Worm (Caenorhabditis elegans) whole organism, L4 larva: ENCODE results near the gene srlf-33.

Experiments
- F26F4.8 ChIP-seq: fragments of 200-800 bp; sonication (Bioruptor generic); conservative IDR thresholded peaks from 2 replicates; pipeline ENCODE4 v1.3.6; 2022; ENCODE audit warnings: missing genetic modification characterization, missing compliant biosample characterization
- F44E2.7 ChIP-seq: fragments of 200-800 bp; sonication (Bioruptor generic); IDR thresholded peaks from 2 replicates; pipeline ENCODE4 v2.1.2; 2022; ENCODE audit warnings: missing genetic modification characterization, missing compliant biosample characterization
- T20F7.1 ChIP-seq: fragments of 200-800 bp; sonication (Bioruptor generic); optimal IDR thresholded peaks from 2 replicates; lab custom pipeline; 2018; ENCODE audit warnings: mild to moderate bottlenecking, missing genetic modification characterization, missing compliant biosample characterization
- T26A8.4 ChIP-seq: fragments of 200-800 bp; sonication (Bioruptor generic); IDR thresholded peaks from 2 replicates; pipeline ENCODE4 v1.3.6; 2022; ENCODE audit warnings: missing genetic modification characterization, missing compliant biosample characterization
- Y48G9A.11 ChIP-seq: fragments of 200-800 bp; sonication (Bioruptor generic); IDR thresholded peaks from 2 replicates; pipeline ENCODE4 v1.3.6; 2022; ENCODE audit warnings: missing genetic modification reagents, missing genetic modification characterization, missing compliant biosample characterization
- Y75B8A.6 ChIP-seq: fragments of 200-800 bp; sonication (Bioruptor generic); IDR thresholded peaks from 2 replicates; pipeline ENCODE4 v1.3.6; 2022; ENCODE audit warnings: missing genetic modification reagents, missing genetic modification characterization, missing compliant biosample characterization
- ZK546.5 ChIP-seq, 2 experiments: sonication (generic microtip); optimal IDR thresholded peaks; 2 replicates each; lab custom pipeline; 2017; ENCODE audit warnings: missing biosample characterization in 2 of 2, missing genetic modification characterization in 2 of 2
- arid-1 ChIP-seq: fragments of 200-800 bp; sonication (Bioruptor generic); conservative IDR thresholded peaks from 2 replicates; pipeline ENCODE4 v1.3.6; 2022; ENCODE audit warnings: missing genetic modification reagents, missing genetic modification characterization, missing compliant biosample characterization
- ceh-20 ChIP-seq: fragments of 200-800 bp; sonication (Bioruptor generic); IDR thresholded peaks from 2 replicates; pipeline ENCODE4 v1.3.6; 2022; ENCODE audit warnings: missing genetic modification reagents, missing genetic modification characterization, missing compliant biosample characterization
- ceh-28 ChIP-seq: fragments of 150-350 bp; optimal IDR thresholded peaks from 2 replicates; lab custom pipeline; 2014; ENCODE audit warnings: missing biosample characterization, missing genetic modification reagents, missing genetic modification characterization
- ces-1 ChIP-seq: fragments of 150-350 bp; sonication (generic microtip); optimal IDR thresholded peaks from 4 replicates; lab custom pipeline; 2014; ENCODE audit warnings: missing biosample characterization, missing genetic modification reagents, missing genetic modification characterization
- daf-16 ChIP-seq, 3 experiments: sonication (generic microtip); optimal IDR thresholded peaks; 2 replicates each; lab custom pipeline; 2016 to 2017; ENCODE audit warnings: missing genetic modification characterization in 3 of 3, missing genetic modification reagents in 3 of 3, mild to moderate bottlenecking in 2 of 3, missing compliant biosample characterization in 2 of 3, missing biosample characterization in 1 of 3, moderate library complexity in 1 of 3
- daf-19 ChIP-seq: fragments of 200-800 bp; sonication (Bioruptor generic); conservative IDR thresholded peaks from 2 replicates; pipeline ENCODE4 v1.3.6; 2022; ENCODE audit warnings: missing genetic modification characterization, missing compliant biosample characterization
- daf-8 ChIP-seq: fragments of 200-800 bp; sonication (Bioruptor generic); IDR thresholded peaks from 2 replicates; pipeline ENCODE4 v1.3.6; 2022; ENCODE audit warnings: missing genetic modification characterization, missing compliant biosample characterization
- dmd-6 ChIP-seq: fragments of 200-800 bp; sonication (Bioruptor generic); IDR thresholded peaks from 2 replicates; pipeline ENCODE4 v1.3.6; 2022; ENCODE audit warnings: missing genetic modification reagents, missing genetic modification characterization, missing compliant biosample characterization
- dmd-9 ChIP-seq: fragments of 200-800 bp; sonication (Bioruptor generic); IDR thresholded peaks from 2 replicates; pipeline ENCODE4 v1.3.6; 2022; ENCODE audit warnings: missing genetic modification reagents, missing genetic modification characterization, missing compliant biosample characterization
- duxl-1 ChIP-seq: sonication (generic microtip); optimal IDR thresholded peaks from 2 replicates; lab custom pipeline; 2016; ENCODE audit warnings: mild to moderate bottlenecking, missing genetic modification characterization, moderate library complexity, missing compliant biosample characterization; ENCODE audit not compliant: poor library complexity
- dve-1 ChIP-seq: sonication (generic microtip); optimal IDR thresholded peaks from 2 replicates; lab custom pipeline; 2017; ENCODE audit warnings: antibody characterized with exemption, mild to moderate bottlenecking, missing genetic modification characterization, missing compliant biosample characterization; ENCODE audit not compliant: insufficient read depth
- fkh-10 ChIP-seq: fragments of 150-350 bp; optimal IDR thresholded peaks from 2 replicates; lab custom pipeline; 2014; ENCODE audit warnings: missing biosample characterization, missing genetic modification reagents, missing genetic modification characterization
- fos-1 ChIP-seq: fragments of 150-350 bp; optimal IDR thresholded peaks from 2 replicates; lab custom pipeline; 2014; ENCODE audit warnings: missing biosample characterization, missing genetic modification characterization
- hlh-11 ChIP-seq: fragments of 200-800 bp; sonication (Bioruptor generic); optimal IDR thresholded peaks from 2 replicates; lab custom pipeline; 2018; ENCODE audit warnings: mild to moderate bottlenecking, missing genetic modification characterization, missing compliant biosample characterization
- hlh-30 ChIP-seq: sonication (generic microtip); optimal IDR thresholded peaks from 2 replicates; lab custom pipeline; 2017; ENCODE audit warnings: antibody characterized with exemption, mild to moderate bottlenecking, missing genetic modification characterization, missing compliant biosample characterization; ENCODE audit not compliant: insufficient read depth
- lin-1 ChIP-seq: fragments of 200-800 bp; sonication (Bioruptor generic); IDR thresholded peaks from 2 replicates; pipeline ENCODE4 v1.3.6; 2022; ENCODE audit warnings: missing genetic modification reagents, missing genetic modification characterization, missing compliant biosample characterization
- lin-13 ChIP-seq: fragments of 150-350 bp; optimal IDR thresholded peaks from 2 replicates; lab custom pipeline; 2014; ENCODE audit warnings: missing biosample characterization, missing genetic modification reagents, missing genetic modification characterization
- lin-38 ChIP-seq: fragments of 200-800 bp; sonication (Bioruptor generic); IDR thresholded peaks from 2 replicates; pipeline ENCODE4 v1.3.6; 2022; ENCODE audit warnings: missing genetic modification reagents, missing genetic modification characterization, missing compliant biosample characterization
- lsy-2 ChIP-seq, 2 experiments: fragments of 150-350 bp in 1 of 2; sonication (generic microtip) in 1 of 2; optimal IDR thresholded peaks; 2 replicates each; lab custom pipeline; 2014 to 2017; ENCODE audit warnings: missing biosample characterization in 2 of 2, missing genetic modification characterization in 2 of 2
- madf-5 ChIP-seq, 2 experiments: fragments of 200-800 bp; sonication (Bioruptor generic); IDR thresholded peaks; 2 replicates each; pipeline ENCODE4 v1.3.6; 2022; ENCODE audit warnings: missing compliant biosample characterization in 2 of 2, missing genetic modification characterization in 2 of 2
- mdt-29 ChIP-seq: fragments of 200-800 bp; sonication (Bioruptor generic); IDR thresholded peaks from 2 replicates; pipeline ENCODE4 v1.3.6; 2022; ENCODE audit warnings: missing genetic modification reagents, missing genetic modification characterization, missing compliant biosample characterization
- mep-1 ChIP-seq: fragments of 150-350 bp; sonication (generic microtip); optimal IDR thresholded peaks from 3 replicates; lab custom pipeline; 2014; ENCODE audit warnings: missing biosample characterization, missing genetic modification characterization
- mes-2 ChIP-seq: sonication (generic microtip); optimal IDR thresholded peaks from 2 replicates; lab custom pipeline; 2016; ENCODE audit warnings: missing genotype, mild to moderate bottlenecking, missing genetic modification characterization, missing compliant biosample characterization; ENCODE audit not compliant: poor library complexity, severe bottlenecking
- nhr-10 ChIP-seq: fragments of 150-350 bp; optimal IDR thresholded peaks from 2 replicates; lab custom pipeline; 2014; ENCODE audit warnings: missing biosample characterization, missing genetic modification characterization
- nhr-102 ChIP-seq: sonication (generic microtip); optimal IDR thresholded peaks from 2 replicates; lab custom pipeline; 2016; ENCODE audit warnings: mild to moderate bottlenecking, missing genetic modification characterization, moderate library complexity, missing compliant biosample characterization
- nhr-41 ChIP-seq: fragments of 200-800 bp; sonication (Bioruptor generic); IDR thresholded peaks from 2 replicates; pipeline ENCODE4 v1.3.6; 2022; ENCODE audit warnings: missing genetic modification reagents, missing genetic modification characterization, missing compliant biosample characterization
- nhr-42 ChIP-seq: fragments of 200-800 bp; sonication (Bioruptor generic); IDR thresholded peaks from 2 replicates; pipeline ENCODE4 v1.3.6; 2022; ENCODE audit warnings: missing genetic modification characterization, missing compliant biosample characterization
- nhr-48 ChIP-seq: sonication (generic microtip); optimal IDR thresholded peaks from 2 replicates; lab custom pipeline; 2016; ENCODE audit warnings: mild to moderate bottlenecking, missing genetic modification characterization, missing compliant biosample characterization
- nhr-6 ChIP-seq: fragments of 150-350 bp; optimal IDR thresholded peaks from 2 replicates; lab custom pipeline; 2014; ENCODE audit warnings: missing biosample characterization, missing genetic modification characterization
- nhr-77 ChIP-seq: fragments of 150-350 bp; optimal IDR thresholded peaks from 2 replicates; lab custom pipeline; 2014; ENCODE audit warnings: missing biosample characterization, missing genetic modification characterization
- pha-4 ChIP-seq, 2 experiments: fragments of 150-350 bp in 1 of 2; fragments of 200-800 bp in 1 of 2; sonication (Bioruptor generic) in 1 of 2; IDR thresholded peaks in 1 of 2; optimal IDR thresholded peaks in 1 of 2; 2 replicates each; pipeline versions ENCODE4 v1.3.6 to Lab custom; 2014 to 2022; ENCODE audit warnings: missing genetic modification characterization in 2 of 2, missing genetic modification reagents in 2 of 2, missing biosample characterization in 1 of 2, missing compliant biosample characterization in 1 of 2
- php-3 ChIP-seq: fragments of 200-800 bp; sonication (Bioruptor generic); IDR thresholded peaks from 2 replicates; pipeline ENCODE4 v1.3.6; 2022; ENCODE audit warnings: missing genetic modification reagents, missing genetic modification characterization, missing compliant biosample characterization
- rbr-2 ChIP-seq: sonication (generic microtip); optimal IDR thresholded peaks from 2 replicates; lab custom pipeline; 2016; ENCODE audit warnings: missing genotype, missing genetic modification characterization, missing compliant biosample characterization
- snpc-1.2 ChIP-seq: fragments of 200-800 bp; sonication (Bioruptor generic); IDR thresholded peaks from 2 replicates; pipeline ENCODE4 v1.3.6; 2022; ENCODE audit warnings: missing genetic modification reagents, missing genetic modification characterization, missing compliant biosample characterization
- snpc-4 ChIP-seq: fragments of 150-350 bp; optimal IDR thresholded peaks from 2 replicates; lab custom pipeline; 2014; ENCODE audit warnings: missing biosample characterization, missing genetic modification characterization
- spr-3 ChIP-seq: fragments of 200-800 bp; sonication (Bioruptor generic); optimal IDR thresholded peaks from 2 replicates; lab custom pipeline; 2018; ENCODE audit warnings: mild to moderate bottlenecking, missing genetic modification characterization, missing compliant biosample characterization
- tra-1 ChIP-seq: fragments of 200-800 bp; sonication (Bioruptor generic); IDR thresholded peaks from 2 replicates; pipeline ENCODE4 v1.3.6; 2022; ENCODE audit warnings: missing genetic modification reagents, missing genetic modification characterization, missing compliant biosample characterization
- zag-1 ChIP-seq: fragments of 150-350 bp; optimal IDR thresholded peaks from 2 replicates; lab custom pipeline; 2014; ENCODE audit warnings: missing biosample characterization, missing genetic modification characterization
- zfp-3 ChIP-seq: fragments of 200-800 bp; sonication (Bioruptor generic); conservative IDR thresholded peaks from 2 replicates; pipeline ENCODE4 v1.3.6; 2022; ENCODE audit warnings: missing genetic modification reagents, missing genetic modification characterization, missing compliant biosample characterization
- zip-11 ChIP-seq: fragments of 200-800 bp; sonication (Bioruptor generic); IDR thresholded peaks from 2 replicates; pipeline ENCODE4 v1.3.6; 2022; ENCODE audit warnings: missing genetic modification characterization, missing compliant biosample characterization
- zip-2 ChIP-seq: fragments of 150-350 bp; optimal IDR thresholded peaks from 2 replicates; lab custom pipeline; 2014; ENCODE audit warnings: missing biosample characterization, missing genetic modification characterization

srlf-33 gene

DNA sequence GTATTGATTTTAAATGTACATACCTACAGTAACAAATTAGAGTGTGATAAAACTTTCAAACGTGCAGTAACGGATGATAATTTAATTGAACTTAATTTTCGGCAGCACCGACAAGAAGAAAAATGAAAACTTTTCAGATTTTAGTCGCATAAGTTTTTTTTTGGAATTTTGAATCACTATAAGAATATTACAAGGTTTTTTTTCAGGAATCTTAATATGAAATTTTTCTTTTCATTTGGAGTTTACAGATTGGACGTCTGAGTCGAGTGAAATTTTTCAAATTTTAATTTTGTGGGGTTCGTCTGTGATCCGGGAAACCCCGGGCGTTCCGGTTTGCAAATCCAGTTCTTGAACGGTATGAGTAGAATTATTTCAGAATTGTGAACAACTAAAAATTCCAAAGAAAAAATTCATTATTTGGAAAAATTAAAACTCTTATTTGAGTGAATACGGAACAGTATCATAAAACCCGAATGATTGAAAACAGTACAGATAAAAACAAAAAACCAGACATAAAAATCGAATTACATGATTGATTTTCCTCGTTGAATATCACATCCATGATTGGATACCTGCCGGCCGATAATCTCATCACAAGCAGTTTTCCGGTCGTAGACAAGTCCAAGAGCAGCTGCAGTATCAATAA lies 11.8 kb downstream of the srlf-33 start:
- peak; percentile 73; the same call in 1 of the 2 replicates for TF ChIP-seq mdt-29 (GFP tag; lab: Robert Waterston, UW)
- TF ChIP-seq nhr-6 (tag; lab: Kevin White, UChicago): no peak
- TF ChIP-seq madf-5 (GFP tag; IDR thresholded peaks at IDR 0.05; lab: Robert Waterston, UW): 0 out of 4 replicates have a peak, but pooled peaks of 1 of the 2 experiments have one; percentile 19
- TF ChIP-seq dmd-6: peak; percentile 48
- TF ChIP-seq daf-16 (GFP tag; optimal IDR thresholded peaks at IDR 0.05; lab: Kevin White, UChicago): no peak
- peak; percentile 42 for TF ChIP-seq daf-16 (tag; optimal IDR thresholded peaks at IDR 0.05; lab: Kevin White, UChicago)
- no peak for TF ChIP-seq nhr-48 (tag; lab: Kevin White, UChicago)
- no peak for TF ChIP-seq dmd-9
- 0 out of 2 replicates have a peak, but pooled peaks have one; percentile 6 for TF ChIP-seq nhr-42 (GFP tag; lab: Robert Waterston, UW)
- no peak for TF ChIP-seq nhr-41 (GFP tag; lab: Robert Waterston, UW)
- no peak for TF ChIP-seq fos-1
- no peak; the same call in 1 of the 2 replicates for TF ChIP-seq ceh-20 (GFP tag; lab: Robert Waterston, UW)
- TF ChIP-seq zag-1 (tag; lab: Kevin White, UChicago): no peak
- no peak for TF ChIP-seq rbr-2 (tag; lab: Kevin White, UChicago)
- no peak for TF ChIP-seq spr-3 (GFP tag; lab: Kevin White, UChicago)
- TF ChIP-seq daf-8 (GFP tag; lab: Robert Waterston, UW): no peak
- TF ChIP-seq T20F7.1 (GFP tag; lab: Kevin White, UChicago): peak; percentile 34
- TF ChIP-seq T26A8.4: peak; percentile 81
- TF ChIP-seq tra-1 (GFP tag; lab: Robert Waterston, UW): no peak
- TF ChIP-seq F44E2.7 (GFP tag; lab: Robert Waterston, UW): no peak
- TF ChIP-seq zfp-3 (GFP tag; lab: Robert Waterston, UW): peak; percentile 99
- no peak for TF ChIP-seq hlh-30 (tag; lab: Kevin White, UChicago)
- TF ChIP-seq duxl-1 (tag; lab: Kevin White, UChicago): no peak
- peak; percentile 86; the same call in 1 of the 2 replicates for TF ChIP-seq Y75B8A.6 (GFP tag; lab: Robert Waterston, UW)
- TF ChIP-seq lin-38 (GFP tag; lab: Robert Waterston, UW): peak; percentile 42
- no peak for TF ChIP-seq zip-2 (tag; lab: Kevin White, UChicago)
- no peak for TF ChIP-seq F26F4.8 (GFP tag; lab: Robert Waterston, UW)
- TF ChIP-seq fkh-10 (GFP tag; lab: Kevin White, UChicago): no peak
- 0 out of 2 replicates have a peak, but pooled peaks have one; percentile 25 for TF ChIP-seq arid-1
- peak; percentile 42 for TF ChIP-seq mep-1 (tag; lab: Kevin White, UChicago)
- TF ChIP-seq ceh-28 (tag; lab: Kevin White, UChicago): no peak
- peak; percentile 35; the same call in 1 of the 2 replicates for TF ChIP-seq lin-1
- no peak for TF ChIP-seq ces-1 (GFP tag; lab: Kevin White, UChicago)
- peak; percentile 20 for TF ChIP-seq nhr-10
- TF ChIP-seq pha-4 (GFP tag; IDR thresholded peaks at IDR 0.05; lab: Robert Waterston, UW): 0 out of 2 replicates have a peak, but pooled peaks have one; percentile 68
- TF ChIP-seq pha-4 (tag; optimal IDR thresholded peaks at IDR 0.05; lab: Kevin White, UChicago): no peak
- TF ChIP-seq nhr-102 (tag; lab: Kevin White, UChicago): peak; percentile 12
- TF ChIP-seq hlh-11 (tag; lab: Kevin White, UChicago): peak; percentile 29
- TF ChIP-seq snpc-1.2 (GFP tag; lab: Robert Waterston, UW): 0 out of 2 replicates have a peak, but pooled peaks have one; percentile 17
- TF ChIP-seq lin-13 (GFP tag; lab: Kevin White, UChicago): peak; percentile 41
- TF ChIP-seq lsy-2 (tag; optimal IDR thresholded peaks at IDR 0.05; lab: Kevin White, UChicago): peak in 1 of 2 experiments; percentile 27
- peak; percentile 53 for TF ChIP-seq php-3 (GFP tag; lab: Robert Waterston, UW)
- TF ChIP-seq zip-11 (GFP tag; lab: Robert Waterston, UW): no peak
- TF ChIP-seq snpc-4 (tag; lab: Kevin White, UChicago): no peak
- no peak for TF ChIP-seq mes-2 (tag; lab: Kevin White, UChicago)
- peak; percentile 71 for TF ChIP-seq nhr-77
- no peak for TF ChIP-seq ZK546.5 (tag; optimal IDR thresholded peaks at IDR 0.05; lab: Kevin White, UChicago)
- no peak for TF ChIP-seq Y48G9A.11 (GFP tag; lab: Robert Waterston, UW)
- TF ChIP-seq dve-1 (tag; lab: Kevin White, UChicago): peak; percentile 38
- TF ChIP-seq daf-19: no peak
